Fruit fly (Drosophila melanogaster): Measurements from ENCODE around the gene sws.

Gene sws

DNA sequence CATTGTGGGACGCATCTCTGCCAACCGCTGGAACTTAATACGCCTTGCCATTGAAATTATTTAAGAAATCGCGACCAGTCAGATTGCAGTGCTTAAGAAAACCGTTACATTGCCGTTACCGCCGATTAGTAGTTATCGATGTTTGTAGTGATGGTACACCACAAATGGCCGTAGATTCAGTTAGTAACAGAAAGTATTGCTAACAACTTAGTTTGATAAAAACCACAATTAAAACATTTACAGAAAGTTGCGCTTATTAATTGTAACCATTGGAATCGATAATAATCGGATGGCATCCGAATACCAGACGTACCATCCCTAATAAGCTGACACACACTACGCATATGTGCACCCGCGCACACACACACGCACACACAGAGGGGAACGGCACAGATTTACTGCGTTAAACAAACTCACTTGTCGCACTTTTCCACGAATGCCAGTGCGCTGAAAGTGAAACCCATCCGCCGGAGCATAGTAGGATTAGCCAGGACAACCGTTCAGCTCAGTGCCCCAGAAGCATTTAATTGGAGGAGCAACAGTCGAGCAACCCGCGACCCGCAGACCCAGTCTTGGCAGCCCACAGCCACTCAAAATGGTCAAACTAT lies 47.9 kb downstream of the sws start, which contains the start of the genes hdm and Ykt6 (continued):
- TF ChIP-seq Smox (GFP tag; optimal IDR thresholded peaks at IDR 0.05) (no peak), Gug (GFP tag; IDR thresholded peaks at IDR 0.05) (peak; percentile 59), dac (GFP tag; optimal IDR thresholded peaks at IDR 0.05) (no peak), CG11762 (GFP tag; optimal IDR thresholded peaks at IDR 0.05; ENCODE audit: insufficient read depth) (peak; percentile 35), eg (GFP tag; IDR thresholded peaks at IDR 0.05) (no peak; the same call in 2 of the 3 replicates), CG4318 (GFP tag; optimal IDR thresholded peaks at IDR 0.05) (no peak), CG34406 (GFP tag; optimal IDR thresholded peaks at IDR 0.05) (no peak), pdm3 (GFP tag; optimal IDR thresholded peaks at IDR 0.05) (no peak), CG8632 (GFP tag; optimal IDR thresholded peaks at IDR 0.05) (no peak), Sox14 (GFP tag; optimal IDR thresholded peaks at IDR 0.05) (peak; percentile 73), CG11294 (GFP tag; IDR thresholded peaks at IDR 0.05) (peak; percentile 45; the same call in 1 of the 2 replicates), OdsH (GFP tag; optimal IDR thresholded peaks at IDR 0.05) (no peak), Sox15 (GFP tag; optimal IDR thresholded peaks at IDR 0.05) (peak; percentile 55), CG3919 (GFP tag; optimal IDR thresholded peaks at IDR 0.05) (no peak), CG6163 (GFP tag; IDR thresholded peaks at IDR 0.05) (no peak; the same call in 1 of the 3 replicates), Eip75B (GFP tag; optimal IDR thresholded peaks at IDR 0.05) (no peak), Eip93F (GFP tag; optimal IDR thresholded peaks at IDR 0.05) (no peak), cyc (GFP tag; optimal IDR thresholded peaks at IDR 0.05) (peak; percentile 81), CG16779 (tag; optimal IDR thresholded peaks at IDR 0.05) (no peak), CG3032 (tag; optimal IDR thresholded peaks at IDR 0.05) (peak; percentile 64), CG10669 (GFP tag; optimal IDR thresholded peaks at IDR 0.05) (no peak), CG1621 (tag; optimal IDR thresholded peaks at IDR 0.05) (peak; percentile 57), CG8319 (GFP tag; optimal IDR thresholded peaks at IDR 0.05) (peak; percentile 45), CG8119 (GFP tag; IDR thresholded peaks at IDR 0.05) (no peak), Ets96B (tag; optimal IDR thresholded peaks at IDR 0.05) (peak; percentile 62), Hr39 (GFP tag; optimal IDR thresholded peaks at IDR 0.05) (no peak), CG6276 (GFP tag; optimal IDR thresholded peaks at IDR 0.05) (no peak), svp (GFP tag) (peak; percentile 85), achi (GFP tag; optimal IDR thresholded peaks at IDR 0.05) (peak; percentile 74), CG32006 (GFP tag; optimal IDR thresholded peaks at IDR 0.05) (no peak), Blimp-1 (GFP tag; optimal IDR thresholded peaks at IDR 0.05) (no peak), dsx (GFP tag; optimal IDR thresholded peaks at IDR 0.05; ENCODE audit: poor library complexity, severe bottlenecking) (peak; percentile 25), CG7368 (GFP tag; optimal IDR thresholded peaks at IDR 0.05) (peak; percentile 70), fd85E (GFP tag; optimal IDR thresholded peaks at IDR 0.05) (no peak), lz (GFP tag; optimal IDR thresholded peaks at IDR 0.05) (peak; percentile 80), spab (GFP tag; optimal IDR thresholded peaks at IDR 0.05) (no peak), CG6854 (GFP tag; optimal IDR thresholded peaks at IDR 0.05) (no peak), Lpt (GFP tag; optimal IDR thresholded peaks at IDR 0.05) (peak; percentile 27), esn (GFP tag; optimal IDR thresholded peaks at IDR 0.05) (peak; percentile 80)

DNA sequence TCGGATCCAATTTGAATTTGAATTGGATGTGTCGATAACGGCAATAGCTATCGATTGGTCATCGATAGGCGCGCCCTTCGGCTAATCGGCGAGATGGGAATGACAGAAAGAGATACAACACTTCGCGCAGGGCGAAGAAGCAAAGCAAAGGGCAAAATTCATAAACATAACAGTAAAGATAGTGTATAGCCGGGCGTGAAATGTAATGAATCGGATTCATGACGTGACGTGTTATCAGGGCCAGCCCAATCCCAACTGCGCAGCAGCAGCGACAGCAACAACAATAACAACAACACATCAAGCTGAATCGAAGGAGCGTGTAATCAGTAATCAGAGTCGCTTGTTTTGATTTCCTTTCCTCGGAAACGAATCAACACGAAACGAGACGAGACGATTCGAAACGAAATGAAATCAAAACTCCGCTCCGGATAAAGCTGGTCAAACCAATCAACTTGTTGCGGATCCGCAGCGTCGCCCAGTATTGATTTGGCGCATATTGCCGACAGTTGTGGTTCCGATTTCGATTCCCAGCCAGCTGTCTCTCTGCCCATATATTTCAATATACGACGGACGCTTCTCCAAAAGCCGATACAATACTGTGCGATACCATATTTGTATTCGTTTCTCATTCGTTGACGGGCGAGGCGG lies 55.9 kb downstream of the sws start, which contains the start of gene snz:
snz (plus strand) TSS at position 107 of the 648 bp plus-strand sequence.
- no peak for TF ChIP-seq dsx (GFP tag; optimal IDR thresholded peaks at IDR 0.05; ENCODE audit: poor library complexity, severe bottlenecking)
- peak; percentile 10 for TF ChIP-seq esn (GFP tag; optimal IDR thresholded peaks at IDR 0.05)
- peak in 1 of 2 experiments; percentile 17 for TF ChIP-seq ss (GFP tag; optimal IDR thresholded peaks at IDR 0.05)
- peak; percentile 30 for TF ChIP-seq Eip78C (GFP tag)
- peak; percentile 28 for TF ChIP-seq achi (GFP tag; optimal IDR thresholded peaks at IDR 0.05)
- peak; percentile 0 for TF ChIP-seq vri (GFP tag; optimal IDR thresholded peaks at IDR 0.05)
- TF ChIP-seq svp (GFP tag): peak; percentile 61
- TF ChIP-seq Smox (GFP tag; optimal IDR thresholded peaks at IDR 0.05): no peak
- no peak for TF ChIP-seq CG8319 (GFP tag; optimal IDR thresholded peaks at IDR 0.05)
- peak; percentile 20 for TF ChIP-seq CG9139 (GFP tag; optimal IDR thresholded peaks at IDR 0.05)
- no peak for TF ChIP-seq acj6 (GFP tag; optimal IDR thresholded peaks at IDR 0.05)
